Fruit fly (Drosophila melanogaster) S2 (cell line): ENCODE results near the gene ltl.

ENCODE experiments used
- CG8478 ChIP-seq: fragments of >200 bp; optimal IDR thresholded peaks from 2 replicates; lab custom pipeline; 2018
- CTCF ChIP-seq, 2 experiments: fragments of >200 bp; optimal IDR thresholded peaks; 2 replicates each; lab custom pipeline; 2018

DNA sequence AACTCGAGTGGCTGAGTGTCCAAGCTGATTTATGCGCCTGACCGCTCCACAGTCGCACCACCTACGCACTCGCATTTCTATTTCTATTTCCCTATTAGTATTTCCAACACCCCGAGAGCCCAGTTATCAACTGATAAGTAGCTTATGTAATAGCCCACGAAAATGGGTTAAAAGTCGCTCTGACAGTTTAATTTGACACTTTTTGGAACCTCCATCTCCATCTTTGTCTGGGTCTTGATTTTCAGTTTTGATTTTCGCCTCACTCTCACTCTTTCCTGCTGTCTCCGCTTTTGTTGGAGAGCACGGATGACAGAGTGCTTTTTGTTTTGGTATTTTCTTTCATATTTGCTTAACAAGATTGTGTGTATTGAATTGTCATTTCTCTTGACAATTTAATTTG is 34.3 kb downstream of the ltl start:
- TF ChIP-seq CTCF (optimal IDR thresholded peaks at IDR 0.05; lab: Kevin White, UChicago): no peak
- TF ChIP-seq CG8478 (lab: Kevin White, UChicago): no peak
